Worm (Caenorhabditis elegans) whole organism, early embryonic: Measurements from ENCODE around the gene T08G5.3.

Experiments
- F13C5.2 ChIP-seq: sonication (generic microtip); optimal IDR thresholded peaks from 2 replicates; lab custom pipeline; 2017; ENCODE audit warnings: mild to moderate bottlenecking, missing genetic modification characterization, inconsistent platforms, missing compliant biosample characterization
- ama-1 ChIP-seq: fragments of 150-350 bp; optimal IDR thresholded peaks from 2 replicates; lab custom pipeline; 2014
- ceh-36 ChIP-seq: sonication (generic microtip); optimal IDR thresholded peaks from 2 replicates; lab custom pipeline; 2016; ENCODE audit warnings: missing genetic modification characterization, inconsistent platforms, missing compliant biosample characterization
- flt-1 ChIP-seq: fragments of 200-800 bp; sonication (Bioruptor generic); IDR thresholded peaks from 2 replicates; pipeline ENCODE4 v1.3.6; 2022; ENCODE audit warnings: missing genetic modification characterization, missing compliant biosample characterization
- hmbx-1 ChIP-seq: sonication (generic microtip); optimal IDR thresholded peaks from 2 replicates; lab custom pipeline; 2016; ENCODE audit warnings: mild to moderate bottlenecking, missing genetic modification characterization, missing compliant biosample characterization
- pes-1 ChIP-seq: fragments of 200-800 bp; sonication (Bioruptor generic); IDR thresholded peaks from 2 replicates; pipeline ENCODE4 v1.3.6; 2022; ENCODE audit warnings: missing genetic modification reagents, missing genetic modification characterization, missing compliant biosample characterization
- scrt-1 ChIP-seq: fragments of 200-800 bp; sonication (Bioruptor generic); IDR thresholded peaks from 2 replicates; pipeline ENCODE4 v1.3.6; 2022; ENCODE audit warnings: missing genetic modification characterization, missing compliant biosample characterization
- tbx-11 ChIP-seq: fragments of 200-800 bp; sonication (Bioruptor generic); IDR thresholded peaks from 2 replicates; pipeline ENCODE4 v1.3.6; 2022; ENCODE audit warnings: missing genetic modification characterization, missing compliant biosample characterization
- tbx-37 ChIP-seq: fragments of 200-800 bp; sonication (Bioruptor generic); conservative IDR thresholded peaks from 2 replicates; pipeline ENCODE4 v1.3.6; 2022; ENCODE audit warnings: missing genetic modification reagents, missing genetic modification characterization, missing compliant biosample characterization
- tra-4 ChIP-seq: sonication (generic microtip); optimal IDR thresholded peaks from 2 replicates; lab custom pipeline; 2017; ENCODE audit warnings: missing genetic modification characterization, missing compliant biosample characterization

DNA sequence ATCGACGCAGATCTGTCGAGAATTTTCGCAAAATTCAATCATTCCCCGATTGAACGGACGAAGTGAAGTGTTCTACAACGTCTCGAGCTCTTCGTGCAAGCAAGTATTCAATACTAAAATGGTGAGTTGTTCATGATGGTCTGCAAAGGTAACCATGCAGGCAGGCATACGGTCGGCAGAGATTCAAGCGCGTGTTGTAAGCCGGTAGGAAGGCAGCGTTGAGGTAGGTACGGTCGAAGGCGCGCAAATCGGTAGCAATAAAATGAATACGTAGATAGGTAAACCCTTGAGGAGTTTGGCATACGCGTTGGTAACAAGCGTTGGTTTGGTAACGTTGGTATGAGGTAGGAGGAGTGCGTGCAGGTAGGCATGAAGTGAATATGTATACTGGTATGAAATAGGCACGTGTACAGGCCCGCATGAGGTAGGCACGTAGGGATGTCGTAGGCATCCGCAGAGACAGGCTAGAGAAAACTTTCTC is 40.6 kb upstream of the T08G5.3 start, which contains the start of gene D1086.17:
- TF ChIP-seq ama-1 (no peak), pes-1 (GFP tag; lab: Robert Waterston, UW) (no peak), ceh-36 (tag; lab: Kevin White, UChicago) (no peak), tra-4 (tag; lab: Kevin White, UChicago) (no peak), F13C5.2 (tag; lab: Kevin White, UChicago) (no peak), flt-1 (GFP tag; lab: Robert Waterston, UW) (no peak), scrt-1 (GFP tag; lab: Robert Waterston, UW) (no peak), tbx-37 (GFP tag; lab: Robert Waterston, UW) (no peak), hmbx-1 (tag; lab: Kevin White, UChicago) (no peak), tbx-11 (no peak)
